Worm (Caenorhabditis elegans) whole organism, early embryonic: Measurements from ENCODE around the gene ztf-8.

Experiments
- F13C5.2 ChIP-seq: sonication (generic microtip); optimal IDR thresholded peaks from 2 replicates; lab custom pipeline; 2017; ENCODE audit warnings: mild to moderate bottlenecking, missing genetic modification characterization, inconsistent platforms, missing compliant biosample characterization
- ama-1 ChIP-seq: fragments of 150-350 bp; optimal IDR thresholded peaks from 2 replicates; lab custom pipeline; 2014
- ceh-13 ChIP-seq: fragments of 200-800 bp; sonication (Bioruptor generic); optimal IDR thresholded peaks from 2 replicates; lab custom pipeline; 2018; ENCODE audit warnings: mild to moderate bottlenecking, missing genetic modification characterization, missing compliant biosample characterization
- ets-7 ChIP-seq: sonication (generic microtip); optimal IDR thresholded peaks from 2 replicates; lab custom pipeline; 2016; ENCODE audit warnings: missing genotype, missing genetic modification characterization, missing compliant biosample characterization
- flt-1 ChIP-seq: fragments of 200-800 bp; sonication (Bioruptor generic); IDR thresholded peaks from 2 replicates; pipeline ENCODE4 v1.3.6; 2022; ENCODE audit warnings: missing genetic modification characterization, missing compliant biosample characterization
- hmbx-1 ChIP-seq: sonication (generic microtip); optimal IDR thresholded peaks from 2 replicates; lab custom pipeline; 2016; ENCODE audit warnings: mild to moderate bottlenecking, missing genetic modification characterization, missing compliant biosample characterization
- scrt-1 ChIP-seq: fragments of 200-800 bp; sonication (Bioruptor generic); IDR thresholded peaks from 2 replicates; pipeline ENCODE4 v1.3.6; 2022; ENCODE audit warnings: missing genetic modification characterization, missing compliant biosample characterization
- sea-1 ChIP-seq: fragments of 200-800 bp; sonication (Bioruptor generic); conservative IDR thresholded peaks from 2 replicates; pipeline ENCODE4 v1.3.6; 2022; ENCODE audit warnings: missing genetic modification characterization, missing compliant biosample characterization

- TF ChIP-seq ama-1 (lab: Kevin White, UChicago) (no peak), F13C5.2 (tag; lab: Kevin White, UChicago) (no peak), ceh-13 (GFP tag; lab: Kevin White, UChicago) (no peak), flt-1 (no peak), ets-7 (no peak), sea-1 (GFP tag; lab: Robert Waterston, UW) (no peak), hmbx-1 (tag; lab: Kevin White, UChicago) (no peak), scrt-1 (GFP tag; lab: Robert Waterston, UW) (no peak)
Measured at ce11 chrIII:5277740-5278139, 4.5 kb upstream of the ztf-8 start, which contains the start of gene clk-1.
